Fruit fly (Drosophila melanogaster) whole organism, embryonic: ENCODE data around the gene Invadolysin.

Source experiments
- Adf1 ChIP-seq: fragments of 200-800 bp; sonication (Bioruptor generic); IDR thresholded peaks from 2 replicates; pipeline ENCODE4 v1.3.6; 2022; ENCODE audit warnings: missing biosample characterization, missing genetic modification characterization
- Atf3 ChIP-seq: fragments of 200-800 bp; sonication (Bioruptor generic); optimal IDR thresholded peaks from 3 replicates; lab custom pipeline; 2016; ENCODE audit warnings: missing biosample characterization, missing genetic modification characterization
- CG1024 ChIP-seq: fragments of 200-800 bp; sonication (Bioruptor generic); IDR thresholded peaks from 2 replicates; pipeline ENCODE4 v1.3.6; 2022; ENCODE audit warnings: missing biosample characterization, missing genetic modification characterization
- CG10366 ChIP-seq: fragments of 200-800 bp; sonication (Bioruptor generic); IDR thresholded peaks from 2 replicates; pipeline ENCODE4 v1.3.6; 2022; ENCODE audit warnings: missing biosample characterization, missing genetic modification characterization
- CG10959 ChIP-seq: fragments of 200-800 bp; sonication (Bioruptor generic); IDR thresholded peaks from 2 replicates; pipeline ENCODE4 v1.3.6; 2022; ENCODE audit warnings: missing biosample characterization, missing genetic modification characterization
- CG12155 ChIP-seq: fragments of 200-800 bp; sonication (Bioruptor generic); optimal IDR thresholded peaks from 3 replicates; lab custom pipeline; 2016; ENCODE audit warnings: missing biosample characterization, missing genetic modification characterization
- CG13775 ChIP-seq: fragments of 200-800 bp; sonication (Bioruptor generic); optimal IDR thresholded peaks from 3 replicates; lab custom pipeline; 2017; ENCODE audit warnings: missing biosample characterization, mild to moderate bottlenecking, missing genetic modification characterization
- CG15514 ChIP-seq: fragments of 200-800 bp; sonication (Bioruptor generic); optimal IDR thresholded peaks from 3 replicates; lab custom pipeline; 2017; ENCODE audit warnings: missing biosample characterization, missing genetic modification characterization, mild to moderate bottlenecking, moderate library complexity, missing genetic modification reagents
- CG16779 ChIP-seq: fragments of 200-800 bp; sonication (Bioruptor generic); IDR thresholded peaks from 2 replicates; pipeline ENCODE4 v1.3.6; 2022; ENCODE audit warnings: missing biosample characterization, missing genetic modification characterization
- CG17829 ChIP-seq: fragments of 200-800 bp; optimal IDR thresholded peaks from 2 replicates; lab custom pipeline; 2019; ENCODE audit warnings: missing biosample characterization, mild to moderate bottlenecking, missing genetic modification characterization, moderate library complexity
- CG17912 ChIP-seq: fragments of 200-800 bp; sonication (Bioruptor generic); optimal IDR thresholded peaks from 2 replicates; lab custom pipeline; 2018; ENCODE audit warnings: missing biosample characterization, mild to moderate bottlenecking, missing genetic modification characterization
- CG30020 ChIP-seq: fragments of 200-800 bp; optimal IDR thresholded peaks from 2 replicates; lab custom pipeline; 2019; ENCODE audit warnings: missing biosample characterization, mild to moderate bottlenecking, missing genetic modification characterization, moderate library complexity
- CG4854 ChIP-seq: fragments of 200-800 bp; sonication (Bioruptor generic); optimal IDR thresholded peaks from 2 replicates; lab custom pipeline; 2016; ENCODE audit warnings: missing biosample characterization, missing genetic modification characterization, inconsistent platforms
- CG6272 ChIP-seq: fragments of 200-800 bp; sonication (Bioruptor generic); IDR thresholded peaks from 2 replicates; pipeline ENCODE4 v1.3.6; 2022; ENCODE audit warnings: missing biosample characterization, missing genetic modification characterization
- CG7963 ChIP-seq: fragments of 200-800 bp; sonication (Bioruptor generic); IDR thresholded peaks from 3 replicates; pipeline ENCODE4 v1.3.6; 2022; ENCODE audit warnings: missing biosample characterization, missing genetic modification characterization; ENCODE audit not compliant: partially characterized antibody
- CG8478 ChIP-seq: fragments of >200 bp; optimal IDR thresholded peaks from 2 replicates; lab custom pipeline; 2018
- CG8765 ChIP-seq: fragments of 200-800 bp; sonication (Bioruptor generic); IDR thresholded peaks from 2 replicates; pipeline ENCODE4 v1.3.6; 2022; ENCODE audit warnings: missing biosample characterization, missing genetic modification characterization
- CG8944 ChIP-seq: fragments of 200-800 bp; sonication (Bioruptor generic); optimal IDR thresholded peaks from 3 replicates; lab custom pipeline; 2016; ENCODE audit warnings: missing biosample characterization, missing genetic modification characterization
- CG9215 ChIP-seq: fragments of 200-800 bp; sonication (Bioruptor generic); IDR thresholded peaks from 2 replicates; pipeline ENCODE4 v1.3.6; 2022; ENCODE audit warnings: missing biosample characterization, missing genetic modification characterization
- CG9932 ChIP-seq: fragments of 200-800 bp; sonication (Bioruptor generic); IDR thresholded peaks from 2 replicates; pipeline ENCODE4 v1.3.6; 2022; ENCODE audit warnings: missing biosample characterization, missing genetic modification characterization
- Dad ChIP-seq: fragments of 200-800 bp; sonication (Bioruptor generic); optimal IDR thresholded peaks from 3 replicates; lab custom pipeline; 2016; ENCODE audit warnings: missing biosample characterization, missing genetic modification characterization
- Deaf1 ChIP-seq: fragments of 200-800 bp; optimal IDR thresholded peaks from 3 replicates; lab custom pipeline; 2019; ENCODE audit warnings: missing biosample characterization, mild to moderate bottlenecking, missing genetic modification characterization, moderate library complexity
- Dp ChIP-seq: fragments of 200-800 bp; sonication (Bioruptor generic); optimal IDR thresholded peaks from 2 replicates; lab custom pipeline; 2018; ENCODE audit warnings: missing biosample characterization, mild to moderate bottlenecking, missing genetic modification characterization, moderate library complexity
- Fer2 ChIP-seq: fragments of 200-800 bp; sonication (Bioruptor generic); optimal IDR thresholded peaks from 2 replicates; lab custom pipeline; 2018; ENCODE audit warnings: missing biosample characterization, mild to moderate bottlenecking, missing genetic modification characterization, moderate library complexity
- Fer3 ChIP-seq: fragments of 200-800 bp; sonication (Bioruptor generic); optimal IDR thresholded peaks from 2 replicates; lab custom pipeline; 2018; ENCODE audit warnings: missing biosample characterization, mild to moderate bottlenecking, missing genetic modification characterization, moderate library complexity
- Gug ChIP-seq: fragments of 200-800 bp; sonication (Bioruptor generic); IDR thresholded peaks from 4 replicates; pipeline ENCODE4 v1.3.6; 2022; ENCODE audit warnings: missing biosample characterization, missing genetic modification characterization
- HLH54F ChIP-seq: fragments of 200-800 bp; sonication (Bioruptor generic); optimal IDR thresholded peaks from 3 replicates; lab custom pipeline; 2016; ENCODE audit warnings: missing biosample characterization, missing genetic modification characterization
- HmgZ ChIP-seq: fragments of 200-800 bp; sonication (Bioruptor generic); optimal IDR thresholded peaks from 2 replicates; lab custom pipeline; 2018; ENCODE audit warnings: missing biosample characterization, mild to moderate bottlenecking, missing genetic modification characterization
- Hsf ChIP-seq: fragments of 200-800 bp; sonication (Bioruptor generic); optimal IDR thresholded peaks from 3 replicates; lab custom pipeline; 2016; ENCODE audit warnings: missing biosample characterization, missing genetic modification characterization
- NC2α ChIP-seq: fragments of 200-800 bp; sonication (Bioruptor generic); optimal IDR thresholded peaks from 2 replicates; lab custom pipeline; 2016; ENCODE audit warnings: missing biosample characterization, missing genetic modification characterization
- NK7.1 ChIP-seq: fragments of 200-800 bp; sonication (Bioruptor generic); optimal IDR thresholded peaks from 3 replicates; lab custom pipeline; 2016; ENCODE audit warnings: missing biosample characterization, missing genetic modification characterization
- Stat92E ChIP-seq, 3 experiments: fragments of >200 bp in 2 of 3; fragments of 200-800 bp in 1 of 3; sonication (Bioruptor generic) in 1 of 3; optimal IDR thresholded peaks; 2 replicates each; lab custom pipeline; 2017 to 2019; ENCODE audit warnings: missing biosample characterization in 3 of 3, missing genetic modification characterization in 3 of 3, mild to moderate bottlenecking in 1 of 3, moderate library complexity in 1 of 3
- TFAM ChIP-seq: fragments of 200-800 bp; sonication (Bioruptor generic); optimal IDR thresholded peaks from 2 replicates; lab custom pipeline; 2017; ENCODE audit warnings: missing biosample characterization, missing genetic modification characterization, inconsistent platforms
- Taf1 ChIP-seq: fragments of 200-800 bp; sonication (Bioruptor generic); IDR thresholded peaks from 2 replicates; pipeline ENCODE4 v1.3.6; 2022; ENCODE audit warnings: missing biosample characterization, missing genetic modification characterization
- ase ChIP-seq: fragments of 200-800 bp; sonication (Bioruptor generic); IDR thresholded peaks from 3 replicates; pipeline ENCODE4 v1.3.6; 2022; ENCODE audit warnings: missing biosample characterization, missing genetic modification characterization
- ash1 ChIP-seq: fragments of 200-800 bp; sonication (Bioruptor generic); optimal IDR thresholded peaks from 2 replicates; lab custom pipeline; 2018; ENCODE audit warnings: missing biosample characterization, mild to moderate bottlenecking, missing genetic modification characterization
- cato ChIP-seq: fragments of 200-800 bp; sonication (Bioruptor generic); optimal IDR thresholded peaks from 2 replicates; lab custom pipeline; 2016; ENCODE audit warnings: missing biosample characterization, missing genetic modification characterization, borderline replicate concordance
- croc ChIP-seq: fragments of 200-800 bp; sonication (Bioruptor generic); conservative IDR thresholded peaks from 3 replicates; pipeline ENCODE4 v1.3.6; 2022; ENCODE audit warnings: missing biosample characterization, missing genetic modification characterization
- crol ChIP-seq: fragments of 200-800 bp; sonication (Bioruptor generic); IDR thresholded peaks from 2 replicates; pipeline ENCODE4 v1.3.6; 2022; ENCODE audit warnings: missing biosample characterization, missing genetic modification characterization
- emc ChIP-seq: fragments of 200-800 bp; sonication (Bioruptor generic); optimal IDR thresholded peaks from 2 replicates; lab custom pipeline; 2016; ENCODE audit warnings: missing biosample characterization, missing genetic modification characterization
- fu2 ChIP-seq: fragments of 200-800 bp; sonication (Bioruptor generic); optimal IDR thresholded peaks from 2 replicates; lab custom pipeline; 2016; ENCODE audit warnings: missing biosample characterization, missing genetic modification characterization
- hkb ChIP-seq, 2 experiments: fragments of 200-800 bp in 1 of 2; fragments of >200 bp in 1 of 2; sonication (Bioruptor generic) in 1 of 2; IDR thresholded peaks in 1 of 2; optimal IDR thresholded peaks in 1 of 2; 2 replicates each; pipeline versions ENCODE4 v1.3.6 to Lab custom; 2017 to 2022; ENCODE audit warnings: missing biosample characterization in 1 of 2, missing genetic modification characterization in 1 of 2
- kah ChIP-seq: fragments of 200-800 bp; sonication (Bioruptor generic); optimal IDR thresholded peaks from 2 replicates; lab custom pipeline; 2018; ENCODE audit warnings: missing biosample characterization, mild to moderate bottlenecking, missing genetic modification characterization
- lbe ChIP-seq: fragments of 200-800 bp; sonication (Bioruptor generic); optimal IDR thresholded peaks from 2 replicates; lab custom pipeline; 2016; ENCODE audit warnings: missing biosample characterization, mild to moderate bottlenecking, missing genetic modification characterization
- pb ChIP-seq: fragments of 200-800 bp; sonication (Bioruptor generic); optimal IDR thresholded peaks from 3 replicates; lab custom pipeline; 2016; ENCODE audit warnings: missing biosample characterization, missing genetic modification characterization
- pros ChIP-seq: fragments of 200-800 bp; sonication (Bioruptor generic); optimal IDR thresholded peaks from 3 replicates; lab custom pipeline; 2019; ENCODE audit warnings: missing biosample characterization, mild to moderate bottlenecking, missing genetic modification characterization, moderate library complexity
- pum ChIP-seq: fragments of 200-800 bp; sonication (Bioruptor generic); optimal IDR thresholded peaks from 2 replicates; lab custom pipeline; 2016; ENCODE audit warnings: missing biosample characterization, missing genetic modification characterization
- sd ChIP-seq: fragments of 200-800 bp; sonication (Bioruptor generic); optimal IDR thresholded peaks from 3 replicates; lab custom pipeline; 2018; ENCODE audit warnings: missing biosample characterization, mild to moderate bottlenecking, missing genetic modification characterization, moderate library complexity
- slp2 ChIP-seq: fragments of 200-800 bp; sonication (Bioruptor generic); optimal IDR thresholded peaks from 2 replicates; lab custom pipeline; 2016; ENCODE audit warnings: missing biosample characterization, missing genetic modification characterization
- tll ChIP-seq, 2 experiments: fragments of 200-800 bp in 1 of 2; fragments of >200 bp in 1 of 2; sonication (Bioruptor generic) in 1 of 2; optimal IDR thresholded peaks; 2 replicates each; lab custom pipeline; 2017 to 2019; ENCODE audit warnings: missing biosample characterization in 2 of 2, missing genetic modification characterization in 2 of 2, mild to moderate bottlenecking in 1 of 2, moderate library complexity in 1 of 2
- tna ChIP-seq: fragments of 200-800 bp; sonication (Bioruptor generic); IDR thresholded peaks from 2 replicates; pipeline ENCODE4 v1.3.6; 2022; ENCODE audit warnings: missing biosample characterization, missing genetic modification characterization; ENCODE audit not compliant: partially characterized antibody

The Invadolysin gene

DNA sequence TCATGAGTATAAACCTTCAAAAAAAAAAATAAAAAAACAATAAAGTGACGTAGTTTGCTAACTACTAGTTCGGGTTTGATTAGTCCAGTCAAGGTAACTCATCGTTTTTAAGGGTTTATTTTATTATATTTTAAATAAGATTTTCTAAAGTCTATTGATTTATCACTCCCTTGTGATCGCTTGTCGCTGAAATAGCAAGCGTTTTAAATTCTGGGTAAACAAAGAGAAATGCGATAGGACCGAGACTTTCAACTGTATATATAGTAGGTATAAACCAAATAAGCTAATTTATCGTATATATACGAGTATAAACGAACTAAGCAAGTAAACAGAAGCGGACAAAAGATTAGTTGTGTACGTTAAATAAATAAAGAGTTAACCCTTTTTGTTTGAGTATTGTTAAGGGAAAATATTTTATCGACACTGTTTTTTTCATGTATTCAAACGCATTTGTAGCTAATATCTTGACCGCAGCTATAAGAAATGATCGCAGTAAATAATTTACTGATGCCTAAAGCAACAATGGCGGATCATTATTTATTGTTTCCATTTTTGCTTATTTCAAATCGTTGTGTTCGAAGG, 24.1 kb downstream of the Invadolysin start (continued):
- TF ChIP-seq hkb (optimal IDR thresholded peaks at IDR 0.05; lab: Kevin White, UChicago) (no peak), hkb (GFP tag; IDR thresholded peaks at IDR 0.05; lab: Robert Waterston, UW) (0 out of 2 replicates have a peak, but pooled peaks have one; percentile 17), Hsf (GFP tag; lab: Kevin White, UChicago) (peak; percentile 19), CG16779 (GFP tag; lab: Robert Waterston, UW) (0 out of 2 replicates have a peak, but pooled peaks have one; percentile 13), NC2α (no peak), tna (no peak), CG8765 (GFP tag; lab: Robert Waterston, UW) (no peak), pros (GFP tag; lab: Kevin White, UChicago) (no peak), CG9215 (no peak), ash1 (GFP tag; lab: Kevin White, UChicago) (no peak), Taf1 (GFP tag; lab: Robert Waterston, UW) (no peak), Dp (no peak), Adf1 (GFP tag; lab: Robert Waterston, UW) (no peak), CG10366 (GFP tag; lab: Robert Waterston, UW) (peak; percentile 33), pum (GFP tag; lab: Kevin White, UChicago) (no peak), CG8944 (GFP tag; lab: Kevin White, UChicago) (peak; percentile 29), CG1024 (no peak), CG8478 (lab: Kevin White, UChicago) (no peak), CG7963 (GFP tag; lab: Robert Waterston, UW) (no peak), TFAM (GFP tag; lab: Kevin White, UChicago) (no peak), slp2 (GFP tag; lab: Kevin White, UChicago) (no peak), Dad (GFP tag; lab: Kevin White, UChicago) (no peak), Atf3 (no peak), fu2 (GFP tag; lab: Kevin White, UChicago) (peak; percentile 19), kah (no peak), Gug (no peak), Fer3 (peak; percentile 37), HLH54F (GFP tag; lab: Kevin White, UChicago) (peak; percentile 22), crol (GFP tag; lab: Robert Waterston, UW) (no peak), tll (GFP tag; optimal IDR thresholded peaks at IDR 0.05; lab: Kevin White, UChicago) (no peak), CG30020 (tag; lab: Kevin White, UChicago) (no peak), CG4854 (GFP tag; lab: Kevin White, UChicago) (peak; percentile 16), lbe (GFP tag; lab: Kevin White, UChicago) (peak; percentile 6), CG15514 (GFP tag; lab: Kevin White, UChicago) (no peak), cato (no peak), Stat92E (GFP tag; optimal IDR thresholded peaks at IDR 0.05; lab: Kevin White, UChicago) (no peak), CG17912 (no peak), NK7.1 (GFP tag; lab: Kevin White, UChicago) (peak; percentile 32), CG6272 (no peak), Deaf1 (no peak), CG9932 (GFP tag; lab: Robert Waterston, UW) (peak; percentile 62), CG17829 (tag; lab: Kevin White, UChicago) (no peak), CG12155 (peak; percentile 37), CG13775 (peak; percentile 10), pb (GFP tag; lab: Kevin White, UChicago) (no peak), Fer2 (tag; lab: Kevin White, UChicago) (no peak), emc (GFP tag; lab: Kevin White, UChicago) (no peak), sd (tag; lab: Kevin White, UChicago) (no peak), ase (GFP tag; lab: Robert Waterston, UW) (no peak), CG10959 (GFP tag; lab: Robert Waterston, UW) (no peak), croc (GFP tag; lab: Robert Waterston, UW) (no peak), HmgZ (tag; lab: Kevin White, UChicago) (peak; percentile 29)
